Fruit fly (Drosophila melanogaster): ENCODE results near the gene CG33493.

The CG33493 gene

dm6 chr3L:10704482-10704993 lies 11.6 kb upstream of the CG33493 start (continued):
- TF ChIP-seq CG7271 (tag; optimal IDR thresholded peaks at IDR 0.05) (no peak), CHES-1-like (GFP tag; optimal IDR thresholded peaks at IDR 0.05) (no peak)

dm6 chr3L:10702216-10702615 lies 9.2 kb upstream of the CG33493 start:
- TF ChIP-seq CG34422 (GFP tag; IDR thresholded peaks at IDR 0.05), result 0 out of 3 replicates have a peak, but pooled peaks have one; percentile 9
- no peak for TF ChIP-seq CG11560 (tag; IDR thresholded peaks at IDR 0.05)
- no peak for TF ChIP-seq Nf-YC (tag; optimal IDR thresholded peaks at IDR 0.05)
- no peak for TF ChIP-seq br (optimal IDR thresholded peaks at IDR 0.05)
- TF ChIP-seq sna (GFP tag; IDR thresholded peaks at IDR 0.05; ENCODE audit: partially characterized antibody), result no peak
- TF ChIP-seq CG4617 (GFP tag; optimal IDR thresholded peaks at IDR 0.05; ENCODE audit: borderline replicate concordance), result no peak
- TF ChIP-seq CG8359 (GFP tag; optimal IDR thresholded peaks at IDR 0.05; ENCODE audit: borderline replicate concordance), result no peak
- TF ChIP-seq Drgx (GFP tag; IDR thresholded peaks at IDR 0.05), result no peak
- no peak for TF ChIP-seq CG15073 (GFP tag; optimal IDR thresholded peaks at IDR 0.05)
- no peak for TF ChIP-seq Scr (GFP tag; IDR thresholded peaks at IDR 0.05; ENCODE audit: partially characterized antibody)
- TF ChIP-seq lola (GFP tag; optimal IDR thresholded peaks at IDR 0.05), result no peak
- no peak for TF ChIP-seq sisA (GFP tag; IDR thresholded peaks at IDR 0.05)
- no peak for TF ChIP-seq tll (GFP tag; optimal IDR thresholded peaks at IDR 0.05)
- peak; percentile 38 for TF ChIP-seq mirr (GFP tag; optimal IDR thresholded peaks at IDR 0.05)
- no peak for TF ChIP-seq CG6175 (GFP tag; IDR thresholded peaks at IDR 0.05)
- TF ChIP-seq Med (GFP tag), result peak; percentile 4
- no peak for TF ChIP-seq CG32772 (GFP tag; IDR thresholded peaks at IDR 0.05)
- TF ChIP-seq CG10431 (GFP tag; optimal IDR thresholded peaks at IDR 0.05), result no peak
- TF ChIP-seq cas (GFP tag; IDR thresholded peaks at IDR 0.05), result no peak
- no peak for TF ChIP-seq fd64A (GFP tag; optimal IDR thresholded peaks at IDR 0.05)
- no peak for TF ChIP-seq Dip3 (GFP tag; optimal IDR thresholded peaks at IDR 0.05)
- TF ChIP-seq CG10565 (GFP tag; optimal IDR thresholded peaks at IDR 0.05), result no peak
- TF ChIP-seq zfh2 (GFP tag; optimal IDR thresholded peaks at IDR 0.05), result no peak
- TF ChIP-seq tin (GFP tag; optimal IDR thresholded peaks at IDR 0.05), result no peak
- TF ChIP-seq Dref (GFP tag; IDR thresholded peaks at IDR 0.05), result no peak
- TF ChIP-seq H2.0 (GFP tag; IDR thresholded peaks at IDR 0.05), result 0 out of 2 replicates have a peak, but pooled peaks have one; percentile 6
- TF ChIP-seq CoRest (tag; optimal IDR thresholded peaks at IDR 0.05), result no peak
- no peak for TF ChIP-seq CG7987 (GFP tag; optimal IDR thresholded peaks at IDR 0.05)
- TF ChIP-seq Doc3 (GFP tag; IDR thresholded peaks at IDR 0.05; ENCODE audit: partially characterized antibody), result no peak
- no peak for TF ChIP-seq Ets97D (GFP tag; optimal IDR thresholded peaks at IDR 0.05)
- no peak for TF ChIP-seq CG12155 (GFP tag; optimal IDR thresholded peaks at IDR 0.05)
- no peak for TF ChIP-seq nerfin-1 (tag; optimal IDR thresholded peaks at IDR 0.05)
- no peak for TF ChIP-seq dmrt11E (tag; optimal IDR thresholded peaks at IDR 0.05)
- no peak for TF ChIP-seq Bdp1 (GFP tag; optimal IDR thresholded peaks at IDR 0.05)
- no peak for TF ChIP-seq insv (GFP tag; optimal IDR thresholded peaks at IDR 0.05)
- TF ChIP-seq CG17829 (tag; optimal IDR thresholded peaks at IDR 0.05), result no peak
- no peak for TF ChIP-seq Dp (GFP tag; optimal IDR thresholded peaks at IDR 0.05)
- no peak for TF ChIP-seq gro (GFP tag; optimal IDR thresholded peaks at IDR 0.05)
- TF ChIP-seq Adf1 (GFP tag; IDR thresholded peaks at IDR 0.05), result no peak
- TF ChIP-seq vfl (GFP tag; optimal IDR thresholded peaks at IDR 0.05), result no peak
- no peak for TF ChIP-seq Hr78 (GFP tag; optimal IDR thresholded peaks at IDR 0.05)
- no peak for TF ChIP-seq Deaf1 (tag; optimal IDR thresholded peaks at IDR 0.05)
- no peak for TF ChIP-seq ase (GFP tag; IDR thresholded peaks at IDR 0.05)
- TF ChIP-seq Sin3A (optimal IDR thresholded peaks at IDR 0.05), result no peak
- no peak for TF ChIP-seq ind (GFP tag; optimal IDR thresholded peaks at IDR 0.05)
- TF ChIP-seq chinmo (GFP tag; IDR thresholded peaks at IDR 0.05; ENCODE audit: partially characterized antibody), result 0 out of 4 replicates have a peak, but pooled peaks have one; percentile 36
- TF ChIP-seq dm (GFP tag; optimal IDR thresholded peaks at IDR 0.05), result no peak

All from whole organism, embryonic.